Worm (Caenorhabditis elegans) whole organism, L4/young adult: ENCODE measurements around the gene rsef-1.

ENCODE experiments used
- W03F9.2 ChIP-seq: fragments of 150-350 bp; optimal IDR thresholded peaks from 2 replicates; lab custom pipeline; 2014; ENCODE audit warnings: missing biosample characterization, missing genetic modification characterization
- dao-5 ChIP-seq: sonication (generic microtip); optimal IDR thresholded peaks from 2 replicates; lab custom pipeline; 2016; ENCODE audit warnings: missing genotype, missing genetic modification characterization, moderate library complexity, missing compliant biosample characterization
- him-1 ChIP-seq: sonication (generic microtip); optimal IDR thresholded peaks from 2 replicates; lab custom pipeline; 2016; ENCODE audit warnings: missing genotype, missing genetic modification reagents, missing genetic modification characterization, missing compliant biosample characterization

rsef-1 gene

DNA sequence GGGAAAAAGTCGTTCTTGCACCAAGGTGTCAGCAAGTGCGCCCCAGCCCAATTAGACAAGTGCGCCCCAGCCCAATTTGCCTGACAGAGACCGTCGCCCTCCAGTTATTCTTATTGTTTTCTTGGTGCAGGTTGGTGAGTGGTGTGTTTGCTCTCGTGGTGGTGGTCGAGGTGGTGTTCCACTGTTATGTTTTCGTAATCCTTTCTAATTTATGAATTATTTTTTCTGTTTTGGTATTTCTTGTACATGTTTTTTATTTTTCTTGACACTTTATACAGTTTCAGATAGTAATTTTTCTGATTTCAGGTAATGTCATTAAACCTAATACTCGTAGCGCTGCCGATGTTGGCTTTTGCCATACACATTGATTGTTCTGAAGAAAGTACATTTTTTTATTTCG, 50.0 kb downstream of the rsef-1 start, which contains the start of gene Y48D7A.1:
Gene Y48D7A.1 (plus strand): TSS at position 301 of the 400 bp plus-strand sequence.
- no peak for TF ChIP-seq dao-5 (tag; lab: Kevin White, UChicago)
- TF ChIP-seq him-1 (tag; lab: Kevin White, UChicago), result no peak
- TF ChIP-seq W03F9.2 (tag; lab: Kevin White, UChicago), result no peak
